Fruit fly (Drosophila melanogaster) whole organism, embryonic: ENCODE measurements around the gene CG6654.

Experiments used
- C15 ChIP-seq: fragments of 200-800 bp; sonication (Bioruptor generic); IDR thresholded peaks from 3 replicates; pipeline ENCODE4 v1.3.6; 2022; ENCODE audit warnings: missing biosample characterization, missing genetic modification characterization
- CG10147 ChIP-seq: fragments of 200-800 bp; sonication (Bioruptor generic); optimal IDR thresholded peaks from 2 replicates; lab custom pipeline; 2019; ENCODE audit warnings: missing biosample characterization, mild to moderate bottlenecking, missing genetic modification characterization, moderate library complexity
- CG1024 ChIP-seq: fragments of 200-800 bp; sonication (Bioruptor generic); IDR thresholded peaks from 2 replicates; pipeline ENCODE4 v1.3.6; 2022; ENCODE audit warnings: missing biosample characterization, missing genetic modification characterization
- CG11504 ChIP-seq: fragments of 200-800 bp; sonication (Bioruptor generic); optimal IDR thresholded peaks from 3 replicates; lab custom pipeline; 2019; ENCODE audit warnings: missing biosample characterization, mild to moderate bottlenecking, missing genetic modification characterization, moderate library complexity
- CG12391 ChIP-seq: fragments of 200-800 bp; sonication (Bioruptor generic); optimal IDR thresholded peaks from 3 replicates; lab custom pipeline; 2018; ENCODE audit warnings: missing biosample characterization, mild to moderate bottlenecking, missing genetic modification characterization, moderate library complexity
- CG12942 ChIP-seq: fragments of 200-800 bp; sonication (Bioruptor generic); optimal IDR thresholded peaks from 3 replicates; lab custom pipeline; 2016; ENCODE audit warnings: missing biosample characterization, missing genetic modification characterization
- CG13624 ChIP-seq: fragments of 200-800 bp; sonication (Bioruptor generic); optimal IDR thresholded peaks from 2 replicates; lab custom pipeline; 2016; ENCODE audit warnings: missing biosample characterization, missing genetic modification characterization
- CG15011 ChIP-seq: fragments of 200-800 bp; sonication (Bioruptor generic); optimal IDR thresholded peaks from 3 replicates; lab custom pipeline; 2018; ENCODE audit warnings: missing biosample characterization, mild to moderate bottlenecking, missing genetic modification characterization
- CG15514 ChIP-seq: fragments of 200-800 bp; sonication (Bioruptor generic); optimal IDR thresholded peaks from 3 replicates; lab custom pipeline; 2017; ENCODE audit warnings: missing biosample characterization, missing genetic modification characterization, mild to moderate bottlenecking, moderate library complexity, missing genetic modification reagents
- CG17359 ChIP-seq: fragments of 200-800 bp; sonication (Bioruptor generic); optimal IDR thresholded peaks from 3 replicates; lab custom pipeline; 2018; ENCODE audit warnings: missing biosample characterization, mild to moderate bottlenecking, missing genetic modification characterization, moderate library complexity
- CG31441 ChIP-seq: fragments of 200-800 bp; sonication (Bioruptor generic); IDR thresholded peaks from 2 replicates; pipeline ENCODE4 v1.3.6; 2022; ENCODE audit warnings: missing biosample characterization, missing genetic modification characterization
- CG32767 ChIP-seq: fragments of 200-800 bp; sonication (Bioruptor generic); IDR thresholded peaks from 2 replicates; pipeline ENCODE4 v1.3.6; 2022; ENCODE audit warnings: missing biosample characterization, missing genetic modification characterization
- CG3838 ChIP-seq: fragments of 200-800 bp; sonication (Bioruptor generic); optimal IDR thresholded peaks from 3 replicates; lab custom pipeline; 2016; ENCODE audit warnings: missing biosample characterization, missing genetic modification characterization
- CG42726 ChIP-seq: fragments of 200-800 bp; sonication (Bioruptor generic); IDR thresholded peaks from 2 replicates; pipeline ENCODE4 v1.3.6; 2022; ENCODE audit warnings: missing biosample characterization, missing genetic modification characterization; ENCODE audit not compliant: partially characterized antibody
- CG4404 ChIP-seq: fragments of 200-800 bp; sonication (Bioruptor generic); IDR thresholded peaks from 2 replicates; pipeline ENCODE4 v1.3.6; 2022; ENCODE audit warnings: missing biosample characterization, missing genetic modification characterization
- CG5180 ChIP-seq: fragments of 200-800 bp; sonication (Bioruptor generic); optimal IDR thresholded peaks from 3 replicates; lab custom pipeline; 2017; ENCODE audit warnings: missing biosample characterization, missing genetic modification characterization, mild to moderate bottlenecking, moderate library complexity, missing genetic modification reagents
- CG6175 ChIP-seq: fragments of 200-800 bp; sonication (Bioruptor generic); IDR thresholded peaks from 3 replicates; pipeline ENCODE4 v1.3.6; 2022; ENCODE audit warnings: missing biosample characterization, missing genetic modification characterization
- CG8388 ChIP-seq: fragments of 200-800 bp; sonication (Bioruptor generic); optimal IDR thresholded peaks from 2 replicates; lab custom pipeline; 2019; ENCODE audit warnings: missing biosample characterization, mild to moderate bottlenecking, missing genetic modification characterization, moderate library complexity
- D ChIP-seq, 2 experiments: fragments of 200-800 bp in 1 of 2; fragments of >200 bp in 1 of 2; sonication (Bioruptor generic) in 1 of 2; optimal IDR thresholded peaks; 2 replicates in 1 of 2; 3 replicates in 1 of 2; lab custom pipeline; 2017; ENCODE audit warnings: mild to moderate bottlenecking in 1 of 2, missing biosample characterization in 1 of 2, missing genetic modification characterization in 1 of 2, missing genetic modification reagents in 1 of 2
- ERR ChIP-seq: fragments of 200-800 bp; sonication (Bioruptor generic); optimal IDR thresholded peaks from 2 replicates; lab custom pipeline; 2016; ENCODE audit warnings: missing biosample characterization, missing genetic modification characterization
- Fer1 ChIP-seq: fragments of 200-800 bp; sonication (Bioruptor generic); optimal IDR thresholded peaks from 2 replicates; lab custom pipeline; 2017; ENCODE audit warnings: missing biosample characterization, mild to moderate bottlenecking, missing genetic modification characterization
- HLHmδ ChIP-seq: fragments of 200-800 bp; sonication (Bioruptor generic); optimal IDR thresholded peaks from 2 replicates; lab custom pipeline; 2018; ENCODE audit warnings: missing biosample characterization, mild to moderate bottlenecking, missing genetic modification characterization, moderate library complexity
- Hand ChIP-seq: fragments of 200-800 bp; sonication (Bioruptor generic); optimal IDR thresholded peaks from 2 replicates; lab custom pipeline; 2017; ENCODE audit warnings: mild to moderate bottlenecking, missing biosample characterization, missing genetic modification reagents, missing genetic modification characterization
- Lhr ChIP-seq: fragments of 200-800 bp; sonication (Bioruptor generic); optimal IDR thresholded peaks from 3 replicates; lab custom pipeline; 2017; ENCODE audit warnings: mild to moderate bottlenecking, missing biosample characterization, missing genetic modification reagents, missing genetic modification characterization
- NK7.1 ChIP-seq: fragments of 200-800 bp; sonication (Bioruptor generic); optimal IDR thresholded peaks from 3 replicates; lab custom pipeline; 2016; ENCODE audit warnings: missing biosample characterization, missing genetic modification characterization
- Oli ChIP-seq: fragments of 200-800 bp; sonication (Bioruptor generic); optimal IDR thresholded peaks from 2 replicates; lab custom pipeline; 2018; ENCODE audit warnings: missing biosample characterization, mild to moderate bottlenecking, missing genetic modification characterization, moderate library complexity
- Opbp ChIP-seq: fragments of 200-800 bp; sonication (Bioruptor generic); IDR thresholded peaks from 3 replicates; pipeline ENCODE4 v1.3.6; 2022; ENCODE audit warnings: missing biosample characterization, missing genetic modification characterization; ENCODE audit not compliant: partially characterized antibody
- Rfx ChIP-seq: fragments of 200-800 bp; sonication (Bioruptor generic); IDR thresholded peaks from 2 replicates; pipeline ENCODE4 v1.3.6; 2022; ENCODE audit warnings: missing biosample characterization, missing genetic modification characterization
- Ssrp ChIP-seq: fragments of 200-800 bp; sonication (Bioruptor generic); optimal IDR thresholded peaks from 2 replicates; lab custom pipeline; 2018; ENCODE audit warnings: missing biosample characterization, mild to moderate bottlenecking, missing genetic modification characterization, moderate library complexity
- az2 ChIP-seq: fragments of 200-800 bp; sonication (Bioruptor generic); optimal IDR thresholded peaks from 3 replicates; lab custom pipeline; 2016; ENCODE audit warnings: missing biosample characterization, missing genetic modification characterization
- bbx ChIP-seq: fragments of 200-800 bp; sonication (Bioruptor generic); IDR thresholded peaks from 2 replicates; pipeline ENCODE4 v1.3.6; 2022; ENCODE audit warnings: missing biosample characterization, missing genetic modification characterization; ENCODE audit not compliant: partially characterized antibody
- br ChIP-seq: fragments of >200 bp; optimal IDR thresholded peaks from 2 replicates; lab custom pipeline; 2017
- cg ChIP-seq: fragments of 200-800 bp; sonication (Bioruptor generic); optimal IDR thresholded peaks from 3 replicates; lab custom pipeline; 2019; ENCODE audit warnings: missing biosample characterization, mild to moderate bottlenecking, missing genetic modification characterization, moderate library complexity
- crc ChIP-seq: fragments of 200-800 bp; sonication (Bioruptor generic); optimal IDR thresholded peaks from 2 replicates; lab custom pipeline; 2016; ENCODE audit warnings: missing biosample characterization, missing genetic modification characterization
- cwo ChIP-seq: fragments of 200-800 bp; sonication (Bioruptor generic); optimal IDR thresholded peaks from 3 replicates; lab custom pipeline; 2017; ENCODE audit warnings: missing biosample characterization, missing genetic modification characterization, mild to moderate bottlenecking, moderate library complexity, missing genetic modification reagents
- da ChIP-seq: fragments of 200-800 bp; sonication (Bioruptor generic); optimal IDR thresholded peaks from 2 replicates; lab custom pipeline; 2016; ENCODE audit warnings: missing biosample characterization, missing genetic modification characterization
- dati ChIP-seq: fragments of 200-800 bp; sonication (Bioruptor generic); IDR thresholded peaks from 2 replicates; pipeline ENCODE4 v1.3.6; 2022; ENCODE audit warnings: missing biosample characterization, missing genetic modification characterization
- hbn ChIP-seq: fragments of 200-800 bp; sonication (Bioruptor generic); IDR thresholded peaks from 2 replicates; pipeline ENCODE4 v1.3.6; 2022; ENCODE audit warnings: missing biosample characterization, missing genetic modification characterization; ENCODE audit not compliant: partially characterized antibody
- her ChIP-seq: fragments of 200-800 bp; sonication (Bioruptor generic); optimal IDR thresholded peaks from 2 replicates; lab custom pipeline; 2016; ENCODE audit warnings: missing biosample characterization, missing genetic modification characterization
- kay ChIP-seq: fragments of 200-800 bp; sonication (Bioruptor generic); optimal IDR thresholded peaks from 2 replicates; lab custom pipeline; 2016; ENCODE audit warnings: missing biosample characterization, missing genetic modification characterization
- klu ChIP-seq: fragments of 200-800 bp; sonication (Bioruptor generic); IDR thresholded peaks from 2 replicates; pipeline ENCODE4 v1.3.6; 2022; ENCODE audit warnings: missing biosample characterization, missing genetic modification characterization
- onecut ChIP-seq: fragments of 200-800 bp; sonication (Bioruptor generic); IDR thresholded peaks from 2 replicates; pipeline ENCODE4 v1.3.6; 2022; ENCODE audit warnings: missing biosample characterization, missing genetic modification characterization
- pb ChIP-seq: fragments of 200-800 bp; sonication (Bioruptor generic); optimal IDR thresholded peaks from 3 replicates; lab custom pipeline; 2016; ENCODE audit warnings: missing biosample characterization, missing genetic modification characterization
- pita ChIP-seq: fragments of 200-800 bp; sonication (Bioruptor generic); optimal IDR thresholded peaks from 2 replicates; lab custom pipeline; 2017; ENCODE audit warnings: missing biosample characterization, mild to moderate bottlenecking, missing genetic modification characterization
- rib ChIP-seq: fragments of 200-800 bp; sonication (Bioruptor generic); IDR thresholded peaks from 2 replicates; pipeline ENCODE4 v1.3.6; 2022; ENCODE audit warnings: missing biosample characterization, missing genetic modification characterization
- slp2 ChIP-seq: fragments of 200-800 bp; sonication (Bioruptor generic); optimal IDR thresholded peaks from 2 replicates; lab custom pipeline; 2016; ENCODE audit warnings: missing biosample characterization, missing genetic modification characterization
- tna ChIP-seq: fragments of 200-800 bp; sonication (Bioruptor generic); IDR thresholded peaks from 2 replicates; pipeline ENCODE4 v1.3.6; 2022; ENCODE audit warnings: missing biosample characterization, missing genetic modification characterization; ENCODE audit not compliant: partially characterized antibody
- wor ChIP-seq: fragments of 200-800 bp; sonication (Bioruptor generic); IDR thresholded peaks from 2 replicates; pipeline ENCODE4 v1.3.6; 2022; ENCODE audit warnings: missing biosample characterization, missing genetic modification characterization
- yki ChIP-seq: fragments of >200 bp; optimal IDR thresholded peaks from 3 replicates; lab custom pipeline; 2018

CG6654 gene

dm6 chr3R:15208712-15209499, 4.6 kb downstream of the CG6654 start, which contains the start of the genes Spn88Eb and Mau2 (continued):
- TF ChIP-seq CG32767 (0 out of 2 replicates have a peak, but pooled peaks have one; percentile 52), C15 (GFP tag; lab: Robert Waterston, UW) (no peak), CG12942 (GFP tag; lab: Kevin White, UChicago) (peak; percentile 61), CG42726 (peak; percentile 67), CG17359 (tag; lab: Kevin White, UChicago) (peak; percentile 43), bbx (GFP tag; lab: Robert Waterston, UW) (peak; percentile 59; the same call in 1 of the 2 replicates), CG31441 (peak; percentile 100), ERR (GFP tag; lab: Kevin White, UChicago) (no peak), Lhr (GFP tag; lab: Kevin White, UChicago) (peak; percentile 34), Fer1 (GFP tag; lab: Kevin White, UChicago) (peak; percentile 63), D (optimal IDR thresholded peaks at IDR 0.05; lab: Kevin White, UChicago) (no peak), D (GFP tag; optimal IDR thresholded peaks at IDR 0.05; lab: Kevin White, UChicago) (peak; percentile 14), CG13624 (GFP tag; lab: Kevin White, UChicago) (peak; percentile 30), CG5180 (GFP tag; lab: Kevin White, UChicago) (no peak), da (GFP tag; lab: Kevin White, UChicago) (no peak), Hand (GFP tag; lab: Kevin White, UChicago) (no peak), CG4404 (peak; percentile 59), br (lab: Kevin White, UChicago) (no peak), slp2 (GFP tag; lab: Kevin White, UChicago) (peak; percentile 5), tna (GFP tag; lab: Robert Waterston, UW) (peak; percentile 39; the same call in 1 of the 2 replicates), NK7.1 (GFP tag; lab: Kevin White, UChicago) (no peak), kay (peak; percentile 60), CG15011 (GFP tag; lab: Kevin White, UChicago) (no peak), pb (no peak), pita (GFP tag; lab: Kevin White, UChicago) (no peak), Oli (tag; lab: Kevin White, UChicago) (peak; percentile 37), her (peak; percentile 52), dati (GFP tag; lab: Robert Waterston, UW) (no peak), Opbp (GFP tag; lab: Robert Waterston, UW) (peak; percentile 84), CG12391 (tag; lab: Kevin White, UChicago) (peak; percentile 75), Rfx (GFP tag; lab: Robert Waterston, UW) (peak; percentile 92), CG15514 (GFP tag; lab: Kevin White, UChicago) (peak; percentile 60), cg (GFP tag; lab: Kevin White, UChicago) (no peak), Ssrp (tag; lab: Kevin White, UChicago) (peak; percentile 31), cwo (GFP tag; lab: Kevin White, UChicago) (no peak), CG8388 (peak; percentile 49), HLHmδ (GFP tag; lab: Kevin White, UChicago) (no peak), klu (GFP tag; lab: Robert Waterston, UW) (peak; percentile 69), wor (GFP tag; lab: Robert Waterston, UW) (no peak), CG1024 (GFP tag; lab: Robert Waterston, UW) (peak; percentile 60), CG11504 (no peak), rib (GFP tag; lab: Robert Waterston, UW) (peak; percentile 87), yki (lab: Kevin White, UChicago) (no peak), crc (GFP tag; lab: Kevin White, UChicago) (no peak), hbn (peak; percentile 68), CG10147 (no peak), az2 (GFP tag; lab: Kevin White, UChicago) (peak; percentile 60), CG6175 (peak; percentile 53; the same call in 1 of the 3 replicates), CG3838 (no peak), onecut (GFP tag; lab: Robert Waterston, UW) (peak; percentile 57)
